Worm (Caenorhabditis elegans): Measurements from ENCODE around the gene cor-1.
"Not testable (repeated sequence)": the region's sequence is repeated elsewhere in the genome, so short reads cannot be mapped to it uniquely, and the experiment has no call there.

Gene cor-1

ce11 chrIII:10218587-10218986 is 30.3 kb upstream of the cor-1 start, which contains the start of the genes rde-4 and cox-14:
rde-4 (minus strand) TSS chrIII:10218646.
cox-14 (plus strand) TSS chrIII:10218942.
- TF ChIP-seq ceh-43 (GFP tag; optimal IDR thresholded peaks at IDR 0.05) = no peak
- peak; percentile 3 for TF ChIP-seq unc-62 (GFP tag; optimal IDR thresholded peaks at IDR 0.05)
- no peak for TF ChIP-seq cnd-1 (tag; optimal IDR thresholded peaks at IDR 0.05)
- no peak for TF ChIP-seq nhr-76 (tag; optimal IDR thresholded peaks at IDR 0.05)
- TF ChIP-seq sem-2 (GFP tag; optimal IDR thresholded peaks at IDR 0.05) = no peak
- no peak for TF ChIP-seq elt-3 (tag; optimal IDR thresholded peaks at IDR 0.05)
- TF ChIP-seq lsy-2 (tag; optimal IDR thresholded peaks at IDR 0.05) = peak; percentile 99
- no peak for TF ChIP-seq nhr-2 (tag; optimal IDR thresholded peaks at IDR 0.05)
- TF ChIP-seq nhr-12 (tag; optimal IDR thresholded peaks at IDR 0.05) = no peak
- TF ChIP-seq ceh-83 (GFP tag; optimal IDR thresholded peaks at IDR 0.05) = no peak
- no peak for TF ChIP-seq mls-2 (tag; optimal IDR thresholded peaks at IDR 0.05)
- no peak for TF ChIP-seq sptf-1 (tag; optimal IDR thresholded peaks at IDR 0.05)
- TF ChIP-seq unc-39 (tag; optimal IDR thresholded peaks at IDR 0.05) = no peak
- no peak for TF ChIP-seq drap-1 (GFP tag; optimal IDR thresholded peaks at IDR 0.05)
- TF ChIP-seq lin-13 (tag; optimal IDR thresholded peaks at IDR 0.05) = peak; percentile 63
- no peak for TF ChIP-seq bed-3 (GFP tag; optimal IDR thresholded peaks at IDR 0.05)
- TF ChIP-seq ham-2 (GFP tag; optimal IDR thresholded peaks at IDR 0.05) = no peak
- no peak for TF ChIP-seq elt-1 (tag; optimal IDR thresholded peaks at IDR 0.05; ENCODE audit: borderline replicate concordance, insufficient read depth)
- TF ChIP-seq ztf-11 (tag; optimal IDR thresholded peaks at IDR 0.05) = no peak
- TF ChIP-seq flh-1 (GFP tag; optimal IDR thresholded peaks at IDR 0.05) = no peak
- no peak for TF ChIP-seq lin-32 (GFP tag; optimal IDR thresholded peaks at IDR 0.05)
- peak; percentile 49 for TF ChIP-seq pha-4 (tag; optimal IDR thresholded peaks at IDR 0.05)
- TF ChIP-seq mab-5 (tag; optimal IDR thresholded peaks at IDR 0.05) = no peak
- TF ChIP-seq blmp-1 (tag; optimal IDR thresholded peaks at IDR 0.05) = no peak
- no peak for TF ChIP-seq ceh-39 (tag; optimal IDR thresholded peaks at IDR 0.05)
- peak; percentile 39 for TF ChIP-seq hlh-1 (tag; optimal IDR thresholded peaks at IDR 0.05)
- TF ChIP-seq snpc-4 (tag; optimal IDR thresholded peaks at IDR 0.05) = no peak
- no peak for TF ChIP-seq M03D4.4 (tag; optimal IDR thresholded peaks at IDR 0.05)
- TF ChIP-seq ces-1 (GFP tag; optimal IDR thresholded peaks at IDR 0.05) = peak; percentile 83
- no peak for TF ChIP-seq nhr-28 (tag; optimal IDR thresholded peaks at IDR 0.05)
- no peak for TF ChIP-seq zip-8 (tag; optimal IDR thresholded peaks at IDR 0.05)
- TF ChIP-seq unc-120 (tag; optimal IDR thresholded peaks at IDR 0.05; ENCODE audit: poor library complexity, severe bottlenecking) = peak; percentile 1
- TF ChIP-seq nhr-237 (tag; optimal IDR thresholded peaks at IDR 0.05) = peak; percentile 60
- TF ChIP-seq tbx-8 (GFP tag; optimal IDR thresholded peaks at IDR 0.05) = no peak
- TF ChIP-seq mep-1 (tag; optimal IDR thresholded peaks at IDR 0.05) = peak; percentile 88

DNA sequence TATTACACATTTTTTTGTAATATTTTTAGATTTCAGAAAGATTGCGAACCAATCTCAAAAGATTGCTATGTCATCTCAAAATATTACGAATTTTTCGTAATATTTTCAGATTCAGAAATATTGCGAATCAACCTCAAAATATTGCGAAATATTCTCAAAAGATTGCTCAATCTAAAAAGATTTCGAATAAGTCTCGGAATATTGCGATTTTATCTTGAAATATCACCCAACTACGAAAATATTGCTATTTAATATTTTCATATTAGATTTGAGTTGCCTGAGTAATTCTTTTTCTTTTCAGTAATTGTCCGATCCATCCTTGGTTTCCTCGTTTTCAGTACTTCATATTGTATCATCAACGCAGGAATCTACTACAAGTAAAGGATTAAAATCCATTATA is 27.1 kb upstream of the cor-1 start, which contains the start of gene Y70G10A.4:
Y70G10A.4 (plus strand) TSS at position 301 of the 400 bp plus-strand sequence.
- TF ChIP-seq elt-1 (tag; optimal IDR thresholded peaks at IDR 0.05; ENCODE audit: borderline replicate concordance, insufficient read depth); blmp-1 (tag; optimal IDR thresholded peaks at IDR 0.05); elt-3 (tag; optimal IDR thresholded peaks at IDR 0.05): not testable (repeated sequence)

DNA sequence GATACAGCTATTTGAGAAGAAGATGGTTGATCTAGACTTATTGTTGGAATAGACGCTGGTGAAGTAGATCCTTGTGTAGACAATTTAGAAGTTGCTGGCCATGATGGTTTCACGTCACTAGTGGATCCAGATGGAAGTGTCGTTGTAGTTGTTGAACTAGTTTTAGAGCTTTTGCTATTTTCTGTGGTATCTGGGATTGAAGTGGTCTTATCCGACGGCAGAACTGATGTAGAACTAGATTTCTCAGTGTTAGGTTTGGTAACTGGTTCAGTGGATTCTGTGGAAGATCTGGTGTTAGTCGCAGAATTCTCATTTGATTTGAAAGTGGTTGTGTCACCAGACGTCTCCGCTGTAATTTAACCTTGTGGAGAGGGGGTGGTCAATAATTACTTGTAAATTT is 17.3 kb upstream of the cor-1 start:
- no peak for TF ChIP-seq mab-5 (tag; optimal IDR thresholded peaks at IDR 0.05)
- TF ChIP-seq bed-3 (GFP tag; optimal IDR thresholded peaks at IDR 0.05) = no peak
- no peak for TF ChIP-seq elt-3 (tag; optimal IDR thresholded peaks at IDR 0.05)
- no peak for TF ChIP-seq pha-4 (tag; optimal IDR thresholded peaks at IDR 0.05)
- TF ChIP-seq ztf-11 (tag; optimal IDR thresholded peaks at IDR 0.05) = no peak
- TF ChIP-seq nhr-12 (tag; optimal IDR thresholded peaks at IDR 0.05) = no peak
- no peak for TF ChIP-seq lin-32 (GFP tag; optimal IDR thresholded peaks at IDR 0.05)
- TF ChIP-seq sptf-1 (tag; optimal IDR thresholded peaks at IDR 0.05) = no peak
- TF ChIP-seq ceh-83 (GFP tag; optimal IDR thresholded peaks at IDR 0.05) = no peak
- TF ChIP-seq mep-1 (tag; optimal IDR thresholded peaks at IDR 0.05) = no peak
- TF ChIP-seq hlh-1 (tag; optimal IDR thresholded peaks at IDR 0.05) = no peak
- no peak for TF ChIP-seq ceh-39 (tag; optimal IDR thresholded peaks at IDR 0.05)
- no peak for TF ChIP-seq nhr-2 (tag; optimal IDR thresholded peaks at IDR 0.05)
- TF ChIP-seq sem-2 (GFP tag; optimal IDR thresholded peaks at IDR 0.05) = no peak
- TF ChIP-seq lsy-2 (tag; optimal IDR thresholded peaks at IDR 0.05) = no peak

ce11 chrIII:10233979-10234378 is 14.9 kb upstream of the cor-1 start, which contains the start of gene paml-1:
paml-1 (minus strand) TSS chrIII:10234079.
- TF ChIP-seq elt-3 (tag; optimal IDR thresholded peaks at IDR 0.05) (no peak), M03D4.4 (tag; optimal IDR thresholded peaks at IDR 0.05) (no peak), mab-5 (tag; optimal IDR thresholded peaks at IDR 0.05) (no peak), unc-120 (tag; optimal IDR thresholded peaks at IDR 0.05; ENCODE audit: poor library complexity, severe bottlenecking) (no peak), ham-2 (GFP tag; optimal IDR thresholded peaks at IDR 0.05) (no peak), sem-2 (GFP tag; optimal IDR thresholded peaks at IDR 0.05) (no peak), ceh-39 (tag; optimal IDR thresholded peaks at IDR 0.05) (no peak), lin-13 (tag; optimal IDR thresholded peaks at IDR 0.05) (no peak), unc-39 (tag; optimal IDR thresholded peaks at IDR 0.05) (no peak), nhr-2 (tag; optimal IDR thresholded peaks at IDR 0.05) (no peak), nhr-237 (tag; optimal IDR thresholded peaks at IDR 0.05) (no peak), flh-1 (GFP tag; optimal IDR thresholded peaks at IDR 0.05) (no peak), pha-4 (tag; optimal IDR thresholded peaks at IDR 0.05) (no peak), cnd-1 (tag; optimal IDR thresholded peaks at IDR 0.05) (no peak), ceh-83 (GFP tag; optimal IDR thresholded peaks at IDR 0.05) (no peak), nhr-76 (tag; optimal IDR thresholded peaks at IDR 0.05) (no peak)

Data from whole organism, mixed stage, embryonic.